Fruit fly (Drosophila melanogaster) whole organism, embryonic: ENCODE measurements around the gene CG34183.

Experiments used
- CG8089 ChIP-seq: fragments of 200-800 bp; sonication (Bioruptor generic); optimal IDR thresholded peaks from 3 replicates; lab custom pipeline; 2016; ENCODE audit warnings: missing biosample characterization, missing genetic modification characterization
- CG9215 ChIP-seq: fragments of 200-800 bp; sonication (Bioruptor generic); IDR thresholded peaks from 2 replicates; pipeline ENCODE4 v1.3.6; 2022; ENCODE audit warnings: missing biosample characterization, missing genetic modification characterization
- CG9876 ChIP-seq: fragments of 200-800 bp; sonication (Bioruptor generic); optimal IDR thresholded peaks from 2 replicates; lab custom pipeline; 2016; ENCODE audit warnings: missing biosample characterization, missing genetic modification characterization
- Max ChIP-seq: fragments of 200-800 bp; sonication (Bioruptor generic); optimal IDR thresholded peaks from 2 replicates; lab custom pipeline; 2016; ENCODE audit warnings: missing biosample characterization, mild to moderate bottlenecking, missing genetic modification characterization
- Poxn ChIP-seq: fragments of 200-800 bp; sonication (Bioruptor generic); IDR thresholded peaks from 2 replicates; pipeline ENCODE4 v1.3.6; 2022; ENCODE audit warnings: missing biosample characterization, missing genetic modification characterization

- peak; percentile 28 for TF ChIP-seq CG8089 (GFP tag; lab: Kevin White, UChicago)
- TF ChIP-seq Poxn, result no peak
- peak; percentile 46 for TF ChIP-seq Max (GFP tag; lab: Kevin White, UChicago)
- peak; percentile 48 for TF ChIP-seq CG9876 (GFP tag; lab: Kevin White, UChicago)
- TF ChIP-seq CG9215 (GFP tag; lab: Robert Waterston, UW), result peak; percentile 38
Measured at dm6 chr2L:9938631-9939256, 48.2 kb upstream of the CG34183 start, which contains the start of the genes Datp and CG4619.
